Fruit fly (Drosophila melanogaster) whole organism, embryonic: ENCODE results near the gene SkpE.

Experiments used
- Atf-2 ChIP-seq: fragments of 200-800 bp; sonication (Bioruptor generic); optimal IDR thresholded peaks from 2 replicates; lab custom pipeline; 2016; ENCODE audit warnings: missing biosample characterization, missing genetic modification characterization
- B-H1 ChIP-seq: fragments of 200-800 bp; sonication (Bioruptor generic); IDR thresholded peaks from 3 replicates; pipeline ENCODE4 v1.3.6; 2022; ENCODE audit warnings: missing biosample characterization, missing genetic modification characterization
- Blimp-1 ChIP-seq: fragments of 200-800 bp; sonication (Bioruptor generic); optimal IDR thresholded peaks from 3 replicates; lab custom pipeline; 2018; ENCODE audit warnings: missing biosample characterization, missing genetic modification characterization, mild to moderate bottlenecking, moderate library complexity, missing genetic modification reagents
- Bteb2 ChIP-seq: fragments of 200-800 bp; sonication (Bioruptor generic); optimal IDR thresholded peaks from 2 replicates; lab custom pipeline; 2016; ENCODE audit warnings: missing biosample characterization, missing genetic modification characterization
- CG10209 ChIP-seq: fragments of 200-800 bp; sonication (Bioruptor generic); optimal IDR thresholded peaks from 3 replicates; lab custom pipeline; 2017; ENCODE audit warnings: missing biosample characterization, mild to moderate bottlenecking, missing genetic modification characterization, missing genetic modification reagents
- CG10267 ChIP-seq: fragments of 200-800 bp; sonication (Bioruptor generic); optimal IDR thresholded peaks from 2 replicates; lab custom pipeline; 2018; ENCODE audit warnings: missing biosample characterization, mild to moderate bottlenecking, missing genetic modification characterization, moderate library complexity
- CG15479 ChIP-seq: fragments of 200-800 bp; sonication (Bioruptor generic); optimal IDR thresholded peaks from 3 replicates; lab custom pipeline; 2019; ENCODE audit warnings: missing biosample characterization, mild to moderate bottlenecking, missing genetic modification characterization, moderate library complexity
- CG17612 ChIP-seq: fragments of 200-800 bp; sonication (Bioruptor generic); IDR thresholded peaks from 2 replicates; pipeline ENCODE4 v1.3.6; 2022; ENCODE audit warnings: missing biosample characterization, missing genetic modification characterization
- CG2712 ChIP-seq: fragments of 200-800 bp; optimal IDR thresholded peaks from 3 replicates; lab custom pipeline; 2019; ENCODE audit warnings: missing biosample characterization, mild to moderate bottlenecking, missing genetic modification characterization, moderate library complexity
- CG3281 ChIP-seq: fragments of 200-800 bp; sonication (Bioruptor generic); optimal IDR thresholded peaks from 3 replicates; lab custom pipeline; 2017; ENCODE audit warnings: missing biosample characterization, mild to moderate bottlenecking, missing genetic modification characterization
- CG3726 ChIP-seq: fragments of 200-800 bp; sonication (Bioruptor generic); IDR thresholded peaks from 3 replicates; pipeline ENCODE4, ENCODE4 v1.3.6; 2022; ENCODE audit warnings: missing biosample characterization, missing genetic modification characterization
- CG4328 ChIP-seq: fragments of 200-800 bp; sonication (Bioruptor generic); optimal IDR thresholded peaks from 3 replicates; lab custom pipeline; 2017; ENCODE audit warnings: missing biosample characterization, missing genetic modification reagents, missing genetic modification characterization
- CG4730 ChIP-seq: fragments of 200-800 bp; sonication (Bioruptor generic); IDR thresholded peaks from 2 replicates; pipeline ENCODE4 v1.3.6; 2022; ENCODE audit warnings: missing biosample characterization, missing genetic modification characterization
- CG7357 ChIP-seq: fragments of 200-800 bp; sonication (Bioruptor generic); IDR thresholded peaks from 3 replicates; pipeline ENCODE4 v1.3.6; 2022; ENCODE audit warnings: missing biosample characterization, missing genetic modification characterization
- CG8478 ChIP-seq: fragments of >200 bp; optimal IDR thresholded peaks from 2 replicates; lab custom pipeline; 2018
- Chrac-16 ChIP-seq: fragments of 200-800 bp; sonication (Bioruptor generic); optimal IDR thresholded peaks from 3 replicates; lab custom pipeline; 2016; ENCODE audit warnings: missing biosample characterization, missing genetic modification characterization
- CkIIα-i1 ChIP-seq: fragments of 200-800 bp; sonication (Bioruptor generic); IDR thresholded peaks from 2 replicates; pipeline ENCODE4 v1.3.6; 2022; ENCODE audit warnings: missing biosample characterization, missing genetic modification characterization
- D ChIP-seq, 2 experiments: fragments of 200-800 bp in 1 of 2; fragments of >200 bp in 1 of 2; sonication (Bioruptor generic) in 1 of 2; optimal IDR thresholded peaks; 2 replicates in 1 of 2; 3 replicates in 1 of 2; lab custom pipeline; 2017; ENCODE audit warnings: mild to moderate bottlenecking in 1 of 2, missing biosample characterization in 1 of 2, missing genetic modification characterization in 1 of 2, missing genetic modification reagents in 1 of 2
- Dp ChIP-seq: fragments of 200-800 bp; sonication (Bioruptor generic); optimal IDR thresholded peaks from 2 replicates; lab custom pipeline; 2018; ENCODE audit warnings: missing biosample characterization, mild to moderate bottlenecking, missing genetic modification characterization, moderate library complexity
- E2f2 ChIP-seq: fragments of 200-800 bp; sonication (Bioruptor generic); IDR thresholded peaks from 2 replicates; pipeline ENCODE4 v1.3.6; 2022; ENCODE audit warnings: missing biosample characterization, missing genetic modification characterization
- Fer1 ChIP-seq: fragments of 200-800 bp; sonication (Bioruptor generic); optimal IDR thresholded peaks from 2 replicates; lab custom pipeline; 2017; ENCODE audit warnings: missing biosample characterization, mild to moderate bottlenecking, missing genetic modification characterization
- HLH3B ChIP-seq: fragments of 200-800 bp; sonication (Bioruptor generic); IDR thresholded peaks from 2 replicates; pipeline ENCODE4 v1.3.6; 2022; ENCODE audit warnings: missing biosample characterization, missing genetic modification characterization
- HmgZ ChIP-seq: fragments of 200-800 bp; sonication (Bioruptor generic); optimal IDR thresholded peaks from 2 replicates; lab custom pipeline; 2018; ENCODE audit warnings: missing biosample characterization, mild to moderate bottlenecking, missing genetic modification characterization
- Mrtf ChIP-seq: fragments of 200-800 bp; sonication (Bioruptor generic); IDR thresholded peaks from 3 replicates; pipeline ENCODE4 v1.3.6; 2022; ENCODE audit warnings: missing biosample characterization, missing genetic modification characterization
- NFAT ChIP-seq: fragments of 200-800 bp; sonication (Bioruptor generic); IDR thresholded peaks from 2 replicates; pipeline ENCODE4 v1.3.6; 2022; ENCODE audit warnings: missing biosample characterization, missing genetic modification characterization
- Oli ChIP-seq: fragments of 200-800 bp; sonication (Bioruptor generic); optimal IDR thresholded peaks from 2 replicates; lab custom pipeline; 2018; ENCODE audit warnings: missing biosample characterization, mild to moderate bottlenecking, missing genetic modification characterization, moderate library complexity
- Sry-β ChIP-seq: fragments of 200-800 bp; sonication (Bioruptor generic); optimal IDR thresholded peaks from 2 replicates; lab custom pipeline; 2018; ENCODE audit warnings: missing biosample characterization, mild to moderate bottlenecking, missing genetic modification characterization, moderate library complexity
- Stat92E ChIP-seq, 3 experiments: fragments of >200 bp in 2 of 3; fragments of 200-800 bp in 1 of 3; sonication (Bioruptor generic) in 1 of 3; optimal IDR thresholded peaks; 2 replicates each; lab custom pipeline; 2017 to 2019; ENCODE audit warnings: missing biosample characterization in 3 of 3, missing genetic modification characterization in 3 of 3, mild to moderate bottlenecking in 1 of 3, moderate library complexity in 1 of 3
- Tbp ChIP-seq: fragments of >200 bp; optimal IDR thresholded peaks from 2 replicates; lab custom pipeline; 2018; ENCODE audit warnings: missing biosample characterization, missing genetic modification characterization
- Xrp1 ChIP-seq: fragments of 200-800 bp; sonication (Bioruptor generic); IDR thresholded peaks from 2 replicates; pipeline ENCODE4 v1.3.6; 2022; ENCODE audit warnings: missing biosample characterization, missing genetic modification characterization
- ase ChIP-seq: fragments of 200-800 bp; sonication (Bioruptor generic); IDR thresholded peaks from 3 replicates; pipeline ENCODE4 v1.3.6; 2022; ENCODE audit warnings: missing biosample characterization, missing genetic modification characterization
- bbx ChIP-seq: fragments of 200-800 bp; sonication (Bioruptor generic); IDR thresholded peaks from 2 replicates; pipeline ENCODE4 v1.3.6; 2022; ENCODE audit warnings: missing biosample characterization, missing genetic modification characterization; ENCODE audit not compliant: partially characterized antibody
- emc ChIP-seq: fragments of 200-800 bp; sonication (Bioruptor generic); optimal IDR thresholded peaks from 2 replicates; lab custom pipeline; 2016; ENCODE audit warnings: missing biosample characterization, missing genetic modification characterization
- jing ChIP-seq: fragments of 200-800 bp; sonication (Bioruptor generic); optimal IDR thresholded peaks from 2 replicates; lab custom pipeline; 2018; ENCODE audit warnings: missing biosample characterization, mild to moderate bottlenecking, missing genetic modification characterization
- jumu ChIP-seq: fragments of 200-800 bp; sonication (Bioruptor generic); optimal IDR thresholded peaks from 3 replicates; lab custom pipeline; 2016; ENCODE audit warnings: missing biosample characterization, missing genetic modification characterization
- kah ChIP-seq: fragments of 200-800 bp; sonication (Bioruptor generic); optimal IDR thresholded peaks from 2 replicates; lab custom pipeline; 2018; ENCODE audit warnings: missing biosample characterization, mild to moderate bottlenecking, missing genetic modification characterization
- mirr ChIP-seq: fragments of 200-800 bp; sonication (Bioruptor generic); optimal IDR thresholded peaks from 3 replicates; lab custom pipeline; 2018; ENCODE audit warnings: missing biosample characterization, mild to moderate bottlenecking, missing genetic modification characterization
- nom ChIP-seq: fragments of 200-800 bp; sonication (Bioruptor generic); optimal IDR thresholded peaks from 2 replicates; lab custom pipeline; 2017; ENCODE audit warnings: missing biosample characterization, missing genetic modification characterization, mild to moderate bottlenecking, moderate library complexity, missing genetic modification reagents
- odd ChIP-seq: fragments of 200-800 bp; sonication (Bioruptor generic); optimal IDR thresholded peaks from 2 replicates; lab custom pipeline; 2017; ENCODE audit warnings: missing biosample characterization, mild to moderate bottlenecking, missing genetic modification characterization
- peb ChIP-seq: fragments of 200-800 bp; sonication (Bioruptor generic); IDR thresholded peaks from 2 replicates; pipeline ENCODE4 v1.3.6; 2022; ENCODE audit warnings: missing biosample characterization, missing genetic modification characterization
- pfk ChIP-seq: fragments of 200-800 bp; sonication (Bioruptor generic); optimal IDR thresholded peaks from 2 replicates; lab custom pipeline; 2018; ENCODE audit warnings: missing biosample characterization, mild to moderate bottlenecking, missing genetic modification characterization, moderate library complexity
- phol ChIP-seq: fragments of 200-800 bp; sonication (Bioruptor generic); optimal IDR thresholded peaks from 3 replicates; lab custom pipeline; 2018; ENCODE audit warnings: missing biosample characterization, mild to moderate bottlenecking, missing genetic modification characterization, moderate library complexity
- ranshi ChIP-seq: fragments of 200-800 bp; sonication (Bioruptor generic); IDR thresholded peaks from 2 replicates; pipeline ENCODE4 v1.3.6; 2022; ENCODE audit warnings: missing biosample characterization, missing genetic modification characterization
- salm ChIP-seq: fragments of 200-800 bp; sonication (Bioruptor generic); optimal IDR thresholded peaks from 2 replicates; lab custom pipeline; 2018; ENCODE audit warnings: missing biosample characterization, mild to moderate bottlenecking, missing genetic modification characterization
- sd ChIP-seq: fragments of 200-800 bp; sonication (Bioruptor generic); optimal IDR thresholded peaks from 3 replicates; lab custom pipeline; 2018; ENCODE audit warnings: missing biosample characterization, mild to moderate bottlenecking, missing genetic modification characterization, moderate library complexity
- tll ChIP-seq, 2 experiments: fragments of 200-800 bp in 1 of 2; fragments of >200 bp in 1 of 2; sonication (Bioruptor generic) in 1 of 2; optimal IDR thresholded peaks; 2 replicates each; lab custom pipeline; 2017 to 2019; ENCODE audit warnings: missing biosample characterization in 2 of 2, missing genetic modification characterization in 2 of 2, mild to moderate bottlenecking in 1 of 2, moderate library complexity in 1 of 2
- twi ChIP-seq: fragments of 200-800 bp; optimal IDR thresholded peaks from 2 replicates; lab custom pipeline; 2019; ENCODE audit warnings: missing biosample characterization, mild to moderate bottlenecking, missing genetic modification characterization, moderate library complexity
- usp ChIP-seq: fragments of >200 bp; optimal IDR thresholded peaks from 2 replicates; lab custom pipeline; 2017; ENCODE audit warnings: missing biosample characterization, missing genetic modification characterization
- wor ChIP-seq: fragments of 200-800 bp; sonication (Bioruptor generic); IDR thresholded peaks from 2 replicates; pipeline ENCODE4 v1.3.6; 2022; ENCODE audit warnings: missing biosample characterization, missing genetic modification characterization

SkpE gene

dm6 chrX:19848342-19848793, 24.5 kb upstream of the SkpE start (continued):
- TF ChIP-seq E2f2 (GFP tag; lab: Robert Waterston, UW) (peak; percentile 65), CG10267 (tag; lab: Kevin White, UChicago) (peak; percentile 47), jing (no peak), Oli (tag; lab: Kevin White, UChicago) (peak; percentile 58), salm (tag; lab: Kevin White, UChicago) (no peak), odd (GFP tag; lab: Kevin White, UChicago) (peak; percentile 22), Atf-2 (GFP tag; lab: Kevin White, UChicago) (peak; percentile 59), ranshi (GFP tag; lab: Robert Waterston, UW) (peak; percentile 64), CG8478 (lab: Kevin White, UChicago) (no peak), Mrtf (peak; percentile 69; the same call in 2 of the 3 replicates), HmgZ (tag; lab: Kevin White, UChicago) (peak; percentile 67), Stat92E (GFP tag; optimal IDR thresholded peaks at IDR 0.05; lab: Kevin White, UChicago) (peak in 1 of 3 experiments; percentile 24), Tbp (GFP tag; lab: Kevin White, UChicago) (no peak), CG3281 (GFP tag; lab: Kevin White, UChicago) (peak; percentile 51), nom (GFP tag; lab: Kevin White, UChicago) (peak; percentile 53), Dp (peak; percentile 42), ase (GFP tag; lab: Robert Waterston, UW) (peak; percentile 69), bbx (GFP tag; lab: Robert Waterston, UW) (peak; percentile 69), usp (GFP tag; lab: Kevin White, UChicago) (no peak), Blimp-1 (peak; percentile 45), Xrp1 (GFP tag; lab: Robert Waterston, UW) (peak; percentile 79), tll (GFP tag; optimal IDR thresholded peaks at IDR 0.05; lab: Kevin White, UChicago) (no peak), CG4328 (GFP tag; lab: Kevin White, UChicago) (no peak), CkIIα-i1 (no peak), CG10209 (GFP tag; lab: Kevin White, UChicago) (peak; percentile 64), emc (GFP tag; lab: Kevin White, UChicago) (peak; percentile 11), Fer1 (GFP tag; lab: Kevin White, UChicago) (peak; percentile 56), NFAT (GFP tag; lab: Robert Waterston, UW) (peak; percentile 70), phol (tag; lab: Kevin White, UChicago) (peak; percentile 70), jumu (GFP tag; lab: Kevin White, UChicago) (peak; percentile 70), Bteb2 (peak; percentile 23), CG3726 (GFP tag; lab: Robert Waterston, UW) (0 out of 3 replicates have a peak, but pooled peaks have one; percentile 20), Chrac-16 (peak; percentile 74), D (optimal IDR thresholded peaks at IDR 0.05; lab: Kevin White, UChicago) (no peak), D (GFP tag; optimal IDR thresholded peaks at IDR 0.05; lab: Kevin White, UChicago) (peak; percentile 12), Sry-β (GFP tag; lab: Kevin White, UChicago) (peak; percentile 52), CG15479 (GFP tag; lab: Kevin White, UChicago) (peak; percentile 88), kah (peak; percentile 32), mirr (peak; percentile 48), CG4730 (GFP tag; lab: Robert Waterston, UW) (peak; percentile 49), pfk (GFP tag; lab: Kevin White, UChicago) (peak; percentile 19), wor (GFP tag; lab: Robert Waterston, UW) (peak; percentile 60; the same call in 1 of the 2 replicates), B-H1 (GFP tag; lab: Robert Waterston, UW) (peak; percentile 54; the same call in 2 of the 3 replicates), sd (peak; percentile 38), HLH3B (GFP tag; lab: Robert Waterston, UW) (peak; percentile 58; the same call in 1 of the 2 replicates), twi (tag; lab: Kevin White, UChicago) (peak; percentile 36), CG2712 (tag; lab: Kevin White, UChicago) (peak; percentile 73), peb (GFP tag; lab: Robert Waterston, UW) (0 out of 2 replicates have a peak, but pooled peaks have one; percentile 58), CG17612 (peak; percentile 41; the same call in 1 of the 2 replicates), CG7357 (peak; percentile 65)
